Worm (Caenorhabditis elegans) whole organism, young adult: ENCODE data around the gene srbc-63.

ENCODE experiments used
- B0019.2 ChIP-seq: fragments of 200-800 bp; sonication (Bioruptor generic); conservative IDR thresholded peaks from 2 replicates; pipeline ENCODE4 v1.3.6; 2022; ENCODE audit warnings: missing genetic modification reagents, missing genetic modification characterization, missing compliant biosample characterization
- B0261.1 ChIP-seq: sonication (generic microtip); optimal IDR thresholded peaks from 2 replicates; lab custom pipeline; 2016; ENCODE audit warnings: mild to moderate bottlenecking, missing genetic modification characterization, moderate library complexity, missing compliant biosample characterization
- B0336.3 ChIP-seq: fragments of 200-800 bp; sonication (Bioruptor generic); IDR thresholded peaks from 2 replicates; pipeline ENCODE4 v1.3.6; 2022; ENCODE audit warnings: missing genetic modification characterization, missing compliant biosample characterization
- F22D6.2 ChIP-seq: sonication (generic microtip); optimal IDR thresholded peaks from 2 replicates; lab custom pipeline; 2016; ENCODE audit warnings: mild to moderate bottlenecking, missing genetic modification characterization, missing compliant biosample characterization
- F33H1.4 ChIP-seq: fragments of 200-800 bp; sonication (Bioruptor generic); IDR thresholded peaks from 2 replicates; pipeline ENCODE4 v1.3.6; 2022; ENCODE audit warnings: missing genetic modification reagents, missing genetic modification characterization, missing compliant biosample characterization
- F37B4.10 ChIP-seq: fragments of 200-800 bp; sonication (Bioruptor generic); IDR thresholded peaks from 2 replicates; pipeline ENCODE4 v1.3.6; 2022; ENCODE audit warnings: missing genetic modification characterization, missing compliant biosample characterization
- F49E8.2 ChIP-seq: sonication (generic microtip); optimal IDR thresholded peaks from 3 replicates; lab custom pipeline; 2017; ENCODE audit warnings: missing genetic modification characterization, mild to moderate bottlenecking, missing compliant biosample characterization, antibody characterized with exemption, moderate library complexity; ENCODE audit not compliant: insufficient read depth
- Y53F4B.3 ChIP-seq: fragments of 200-800 bp; sonication (Bioruptor generic); IDR thresholded peaks from 2 replicates; pipeline ENCODE4 v1.3.6; 2022; ENCODE audit warnings: missing genetic modification reagents, missing genetic modification characterization, missing compliant biosample characterization
- Y53G8AR.9 ChIP-seq: fragments of 200-800 bp; sonication (Bioruptor generic); conservative IDR thresholded peaks from 2 replicates; pipeline ENCODE4 v1.3.6; 2022; ENCODE audit warnings: missing genetic modification reagents, missing genetic modification characterization, missing compliant biosample characterization
- Y56A3A.18 ChIP-seq: fragments of 200-800 bp; sonication (Bioruptor generic); IDR thresholded peaks from 2 replicates; pipeline ENCODE4 v1.3.6; 2022; ENCODE audit warnings: missing genetic modification reagents, missing genetic modification characterization, missing compliant biosample characterization
- Y67H2A.10 ChIP-seq: fragments of 200-800 bp; sonication (Bioruptor generic); conservative IDR thresholded peaks from 2 replicates; pipeline ENCODE4 v1.3.6; 2022; ENCODE audit warnings: missing genetic modification reagents, missing genetic modification characterization, missing compliant biosample characterization
- Y95B8A.8 ChIP-seq: fragments of 200-800 bp; sonication (Bioruptor generic); IDR thresholded peaks from 2 replicates; pipeline ENCODE4 v1.3.6; 2022; ENCODE audit warnings: missing genetic modification reagents, missing genetic modification characterization, missing compliant biosample characterization
- akir-1 ChIP-seq: fragments of 200-800 bp; sonication (Bioruptor generic); optimal IDR thresholded peaks from 2 replicates; lab custom pipeline; 2018; ENCODE audit warnings: mild to moderate bottlenecking, missing genetic modification characterization, moderate library complexity, missing compliant biosample characterization
- ama-1 ChIP-seq, 3 experiments: fragments of 150-350 bp in 1 of 3; sonication (generic microtip) in 2 of 3; optimal IDR thresholded peaks; 2 replicates each; lab custom pipeline; 2014 to 2018; ENCODE audit warnings: missing biosample characterization in 2 of 3, missing genetic modification characterization in 2 of 3, missing genetic modification reagents in 2 of 3
- attf-3 ChIP-seq: fragments of 200-800 bp; sonication (Bioruptor generic); conservative IDR thresholded peaks from 2 replicates; pipeline ENCODE4 v1.3.6; 2022; ENCODE audit warnings: missing genetic modification reagents, missing genetic modification characterization, missing compliant biosample characterization
- ceh-40 ChIP-seq: fragments of 200-800 bp; sonication (Bioruptor generic); IDR thresholded peaks from 2 replicates; pipeline ENCODE4 v1.3.6; 2022; ENCODE audit warnings: missing genetic modification characterization, missing compliant biosample characterization
- ceh-91 ChIP-seq: fragments of 200-800 bp; sonication (Bioruptor generic); IDR thresholded peaks from 2 replicates; pipeline ENCODE4 v1.3.6; 2022; ENCODE audit warnings: missing genetic modification reagents, missing genetic modification characterization, missing compliant biosample characterization
- dpl-1 ChIP-seq: fragments of 150-350 bp; optimal IDR thresholded peaks from 2 replicates; lab custom pipeline; 2014; ENCODE audit warnings: missing biosample characterization, missing genetic modification reagents, missing genetic modification characterization
- ekl-4 ChIP-seq: fragments of 200-800 bp; sonication (Bioruptor generic); IDR thresholded peaks from 2 replicates; pipeline ENCODE4 v1.3.6; 2022; ENCODE audit warnings: missing genetic modification reagents, missing genetic modification characterization, missing compliant biosample characterization
- hmg-1.2 ChIP-seq: fragments of 200-800 bp; sonication (Bioruptor generic); IDR thresholded peaks from 2 replicates; pipeline ENCODE4 v1.3.6; 2022; ENCODE audit warnings: missing genetic modification reagents, missing genetic modification characterization, missing compliant biosample characterization
- hmg-20 ChIP-seq: fragments of 200-800 bp; sonication (Bioruptor generic); IDR thresholded peaks from 2 replicates; pipeline ENCODE4 v1.3.6; 2022; ENCODE audit warnings: missing genetic modification reagents, missing genetic modification characterization, missing compliant biosample characterization
- hsf-1 ChIP-seq: fragments of 200-800 bp; sonication (Bioruptor generic); IDR thresholded peaks from 2 replicates; pipeline ENCODE4 v1.3.6; 2022; ENCODE audit warnings: missing genetic modification reagents, missing genetic modification characterization, missing compliant biosample characterization
- lag-1 ChIP-seq: fragments of 200-800 bp; sonication (Bioruptor generic); IDR thresholded peaks from 2 replicates; pipeline ENCODE4 v1.3.6; 2022; ENCODE audit warnings: missing genetic modification reagents, missing genetic modification characterization, missing compliant biosample characterization
- lin-54 ChIP-seq: fragments of 200-800 bp; sonication (Bioruptor generic); optimal IDR thresholded peaks from 2 replicates; lab custom pipeline; 2018; ENCODE audit warnings: mild to moderate bottlenecking, missing genetic modification characterization, missing compliant biosample characterization
- lsl-1 ChIP-seq: fragments of 200-800 bp; sonication (Bioruptor generic); optimal IDR thresholded peaks from 2 replicates; lab custom pipeline; 2018; ENCODE audit warnings: mild to moderate bottlenecking, missing genetic modification characterization, moderate library complexity, missing compliant biosample characterization
- madf-3 ChIP-seq: fragments of 200-800 bp; sonication (Bioruptor generic); IDR thresholded peaks from 2 replicates; pipeline ENCODE4 v1.3.6; 2022; ENCODE audit warnings: missing genetic modification reagents, missing genetic modification characterization, missing compliant biosample characterization
- mxl-1 ChIP-seq: sonication (generic microtip); optimal IDR thresholded peaks from 2 replicates; lab custom pipeline; 2016; ENCODE audit warnings: missing genetic modification characterization, missing compliant biosample characterization
- nhr-27 ChIP-seq: fragments of 200-800 bp; sonication (Bioruptor generic); optimal IDR thresholded peaks from 2 replicates; lab custom pipeline; 2018; ENCODE audit warnings: mild to moderate bottlenecking, missing genetic modification characterization, moderate library complexity, missing compliant biosample characterization
- nhr-80 ChIP-seq: sonication (generic microtip); optimal IDR thresholded peaks from 2 replicates; lab custom pipeline; 2016; ENCODE audit warnings: missing genetic modification characterization, missing compliant biosample characterization
- pbrm-1 ChIP-seq: fragments of 200-800 bp; sonication (Bioruptor generic); IDR thresholded peaks from 2 replicates; pipeline ENCODE4 v1.3.6; 2022; ENCODE audit warnings: missing genetic modification reagents, missing genetic modification characterization, missing compliant biosample characterization
- pha-4 ChIP-seq: fragments of 150-350 bp; sonication (generic microtip); optimal IDR thresholded peaks from 2 replicates; lab custom pipeline; 2014; ENCODE audit warnings: missing biosample characterization, missing genetic modification reagents, missing genetic modification characterization
- rcor-1 ChIP-seq: fragments of 200-800 bp; sonication (Bioruptor generic); IDR thresholded peaks from 2 replicates; pipeline ENCODE4 v1.3.6; 2022; ENCODE audit warnings: missing genetic modification reagents, missing genetic modification characterization, missing compliant biosample characterization
- sea-2 ChIP-seq: fragments of 200-800 bp; sonication (Bioruptor generic); IDR thresholded peaks from 2 replicates; pipeline ENCODE4 v1.3.6; 2022; ENCODE audit warnings: missing genetic modification characterization, missing compliant biosample characterization
- snpc-3.4 ChIP-seq: sonication (generic microtip); optimal IDR thresholded peaks from 2 replicates; lab custom pipeline; 2017; ENCODE audit warnings: missing genetic modification characterization, mild to moderate bottlenecking, missing compliant biosample characterization, antibody characterized with exemption, moderate library complexity, missing genotype, missing genetic modification reagents
- snpc-4 ChIP-seq, 5 experiments: fragments of 150-350 bp in 1 of 5; sonication (generic microtip) in 4 of 5; optimal IDR thresholded peaks; 2 replicates each; lab custom pipeline; 2014 to 2018; ENCODE audit warnings: missing genetic modification characterization in 5 of 5, missing biosample characterization in 3 of 5, antibody characterized with exemption in 2 of 5, mild to moderate bottlenecking in 2 of 5, missing compliant biosample characterization in 2 of 5, missing genotype in 2 of 5, moderate library complexity in 2 of 5, missing genetic modification reagents in 1 of 5
- somi-1 ChIP-seq: fragments of 200-800 bp; sonication (Bioruptor generic); optimal IDR thresholded peaks from 2 replicates; lab custom pipeline; 2018; ENCODE audit warnings: mild to moderate bottlenecking, missing genetic modification characterization, missing compliant biosample characterization
- tbp1 ChIP-seq: fragments of 200-800 bp; sonication (Bioruptor generic); optimal IDR thresholded peaks from 2 replicates; lab custom pipeline; 2018; ENCODE audit warnings: mild to moderate bottlenecking, missing genetic modification characterization, missing compliant biosample characterization
- tlf-1 ChIP-seq: fragments of 200-800 bp; sonication (Bioruptor generic); optimal IDR thresholded peaks from 2 replicates; lab custom pipeline; 2018; ENCODE audit warnings: mild to moderate bottlenecking, missing genetic modification characterization, missing compliant biosample characterization
- unc-130 ChIP-seq: sonication (generic microtip); optimal IDR thresholded peaks from 2 replicates; lab custom pipeline; 2016; ENCODE audit warnings: missing genetic modification reagents, missing genetic modification characterization, missing compliant biosample characterization
- unc-62 ChIP-seq: fragments of 150-350 bp; optimal IDR thresholded peaks from 2 replicates; lab custom pipeline; 2014; ENCODE audit warnings: missing biosample characterization, missing genetic modification reagents, missing genetic modification characterization
- xnd-1 ChIP-seq: sonication (generic microtip); optimal IDR thresholded peaks from 2 replicates; lab custom pipeline; 2016; ENCODE audit warnings: missing genotype, missing genetic modification reagents, missing genetic modification characterization, missing compliant biosample characterization
- ztf-18 ChIP-seq: sonication (generic microtip); optimal IDR thresholded peaks from 2 replicates; lab custom pipeline; 2016; ENCODE audit warnings: missing genotype, mild to moderate bottlenecking, missing genetic modification characterization, missing compliant biosample characterization
- ztf-25 ChIP-seq: fragments of 200-800 bp; sonication (Bioruptor generic); IDR thresholded peaks from 2 replicates; pipeline ENCODE4 v1.3.6; 2022; ENCODE audit warnings: missing genetic modification reagents, missing genetic modification characterization, missing compliant biosample characterization
- ztf-3 ChIP-seq: fragments of 200-800 bp; sonication (Bioruptor generic); optimal IDR thresholded peaks from 2 replicates; lab custom pipeline; 2018; ENCODE audit warnings: mild to moderate bottlenecking, missing genetic modification characterization, missing compliant biosample characterization

srbc-63 gene

ce11 chrV:15395347-15395746, 17.2 kb downstream of the srbc-63 start, which contains the start of gene cyb-3 (continued):
- TF ChIP-seq lin-54 (GFP tag; lab: Kevin White, UChicago) = peak; percentile 75
- peak; percentile 55; the same call in 1 of the 2 replicates for TF ChIP-seq hmg-1.2 (GFP tag; lab: Robert Waterston, UW)
- no peak for TF ChIP-seq F37B4.10
- TF ChIP-seq snpc-4 (GFP tag; optimal IDR thresholded peaks at IDR 0.05; lab: Kevin White, UChicago) = peak; percentile 1
- peak in 1 of 4 experiments; percentile 53 for TF ChIP-seq snpc-4 (tag; optimal IDR thresholded peaks at IDR 0.05; lab: Kevin White, UChicago)
- no peak; the same call in 1 of the 2 replicates for TF ChIP-seq Y53F4B.3
- TF ChIP-seq snpc-3.4 (tag; lab: Kevin White, UChicago) = peak; percentile 68
- TF ChIP-seq akir-1 (GFP tag; lab: Kevin White, UChicago) = no peak
- TF ChIP-seq ekl-4 (GFP tag; lab: Robert Waterston, UW) = no peak
- TF ChIP-seq ceh-91 (GFP tag; lab: Robert Waterston, UW) = peak; percentile 91
- peak; percentile 80 for TF ChIP-seq F49E8.2
- peak; percentile 20 for TF ChIP-seq ztf-18 (tag; lab: Kevin White, UChicago)
- TF ChIP-seq unc-130 (GFP tag; lab: Kevin White, UChicago) = peak; percentile 36
- TF ChIP-seq B0261.1 (tag; lab: Kevin White, UChicago) = peak; percentile 18
- peak; percentile 53 for TF ChIP-seq tbp1 (GFP tag; lab: Kevin White, UChicago)
- no peak for TF ChIP-seq ztf-3 (GFP tag; lab: Kevin White, UChicago)
- peak; percentile 82 for TF ChIP-seq lsl-1
- TF ChIP-seq rcor-1 (GFP tag; lab: Robert Waterston, UW) = peak; percentile 59; the same call in 1 of the 2 replicates
- TF ChIP-seq ztf-25 (GFP tag; lab: Robert Waterston, UW) = no peak
- TF ChIP-seq madf-3 (GFP tag; lab: Robert Waterston, UW) = peak; percentile 89
- peak; percentile 67; the same call in 1 of the 2 replicates for TF ChIP-seq Y95B8A.8 (GFP tag; lab: Robert Waterston, UW)
- peak; percentile 86 for TF ChIP-seq hsf-1
- TF ChIP-seq nhr-80 (tag; lab: Kevin White, UChicago) = no peak
- TF ChIP-seq xnd-1 = peak; percentile 82
- TF ChIP-seq dpl-1 (GFP tag; lab: Kevin White, UChicago) = peak; percentile 85
- peak; percentile 71 for TF ChIP-seq F33H1.4 (GFP tag; lab: Robert Waterston, UW)
- peak; percentile 48 for TF ChIP-seq tlf-1 (GFP tag; lab: Kevin White, UChicago)
- peak; percentile 80 for TF ChIP-seq B0019.2 (GFP tag; lab: Robert Waterston, UW)
- TF ChIP-seq F22D6.2 (tag; lab: Kevin White, UChicago) = no peak
- no peak for TF ChIP-seq mxl-1 (tag; lab: Kevin White, UChicago)

- no peak for TF ChIP-seq hmg-20
- TF ChIP-seq ama-1 (optimal IDR thresholded peaks at IDR 0.05; lab: Kevin White, UChicago) = no peak
- no peak for TF ChIP-seq ama-1 (GFP tag; optimal IDR thresholded peaks at IDR 0.05; lab: Kevin White, UChicago)
- TF ChIP-seq B0336.3 (GFP tag; lab: Robert Waterston, UW) = no peak
- TF ChIP-seq F33H1.4 (GFP tag; lab: Robert Waterston, UW) = no peak
- TF ChIP-seq tbp1 (GFP tag; lab: Kevin White, UChicago) = no peak
- TF ChIP-seq lin-54 (GFP tag; lab: Kevin White, UChicago) = peak; percentile 10
- TF ChIP-seq Y67H2A.10 = no peak
Observed at ce11 chrV:15394906-15395305, 17.6 kb downstream of the srbc-63 start, which contains the start of gene T06E6.1. T06E6.1 (minus strand) TSS chrV:15394961.

- TF ChIP-seq pha-4 (tag; lab: Kevin White, UChicago) = no peak
- no peak for TF ChIP-seq Y95B8A.8 (GFP tag; lab: Robert Waterston, UW)
- TF ChIP-seq ceh-40 (GFP tag; lab: Robert Waterston, UW) = no peak
- TF ChIP-seq sea-2 (GFP tag; lab: Robert Waterston, UW) = no peak
- no peak for TF ChIP-seq nhr-27 (tag; lab: Kevin White, UChicago)
- TF ChIP-seq F33H1.4 (GFP tag; lab: Robert Waterston, UW) = no peak; the same call in 1 of the 2 replicates
- TF ChIP-seq lsl-1 = peak; percentile 62
- no peak for TF ChIP-seq lag-1
- TF ChIP-seq Y56A3A.18 (GFP tag; lab: Robert Waterston, UW) = no peak
- no peak for TF ChIP-seq akir-1 (GFP tag; lab: Kevin White, UChicago)
- no peak for TF ChIP-seq madf-3 (GFP tag; lab: Robert Waterston, UW)
- TF ChIP-seq dpl-1 (GFP tag; lab: Kevin White, UChicago) = no peak
- peak; percentile 73 for TF ChIP-seq ztf-18 (tag; lab: Kevin White, UChicago)
- no peak for TF ChIP-seq attf-3
- no peak for TF ChIP-seq pbrm-1 (GFP tag; lab: Robert Waterston, UW)
- 0 out of 2 replicates have a peak, but pooled peaks have one; percentile 12 for TF ChIP-seq hmg-1.2 (GFP tag; lab: Robert Waterston, UW)
- TF ChIP-seq Y53G8AR.9 = no peak
- no peak for TF ChIP-seq unc-62 (GFP tag; lab: Kevin White, UChicago)
- TF ChIP-seq somi-1 (GFP tag; lab: Kevin White, UChicago) = no peak
Observed at ce11 chrV:15392064-15392463, 20.5 kb downstream of the srbc-63 start.
